Fruit fly (Drosophila melanogaster): ENCODE results near the gene CG46412.

DNA sequence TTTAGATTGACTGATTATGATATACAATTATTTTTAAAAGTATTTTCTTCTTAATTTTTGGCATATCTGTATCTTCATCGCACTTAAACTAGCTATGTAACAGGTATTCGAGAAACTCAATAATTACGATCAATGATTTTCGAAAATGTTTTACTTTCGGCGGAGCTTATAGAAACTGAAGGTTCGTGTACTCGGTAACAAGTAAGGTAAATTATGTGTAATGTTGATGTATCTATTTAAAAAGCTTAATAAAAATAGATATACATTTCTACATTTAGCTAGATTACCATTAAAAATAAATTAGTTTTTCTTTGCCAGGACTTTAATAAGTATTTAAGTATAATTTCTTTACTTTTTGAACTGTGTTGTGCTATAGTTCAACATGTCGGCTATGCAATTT, 15.0 kb upstream of the CG46412 start:
- no peak for TF ChIP-seq fd59A (GFP tag; optimal IDR thresholded peaks at IDR 0.05)
- no peak for TF ChIP-seq Blimp-1 (GFP tag; optimal IDR thresholded peaks at IDR 0.05)
- TF ChIP-seq CG6808 (GFP tag; optimal IDR thresholded peaks at IDR 0.05): no peak
- TF ChIP-seq dac (GFP tag; optimal IDR thresholded peaks at IDR 0.05): no peak
- no peak for TF ChIP-seq CG7368 (GFP tag; optimal IDR thresholded peaks at IDR 0.05)
- no peak for TF ChIP-seq CG11294 (GFP tag; IDR thresholded peaks at IDR 0.05)
- TF ChIP-seq svp (GFP tag): no peak
- no peak for TF ChIP-seq Ets21C (GFP tag; optimal IDR thresholded peaks at IDR 0.05)
- no peak for TF ChIP-seq CG10669 (GFP tag; optimal IDR thresholded peaks at IDR 0.05)
